Worm (Caenorhabditis elegans) whole organism, midembryonic: ENCODE results near the gene tbc-18.

ENCODE experiments used
- flt-1 ChIP-seq: fragments of 200-800 bp; sonication (Bioruptor generic); IDR thresholded peaks from 2 replicates; pipeline ENCODE4 v1.3.6; 2022; ENCODE audit warnings: missing genetic modification characterization, missing compliant biosample characterization
- tab-1 ChIP-seq: fragments of 200-800 bp; sonication (Bioruptor generic); IDR thresholded peaks from 2 replicates; pipeline ENCODE4 v1.3.6; 2022; ENCODE audit warnings: missing genetic modification characterization, missing compliant biosample characterization
- ztf-29 ChIP-seq: fragments of 200-800 bp; sonication (Bioruptor generic); IDR thresholded peaks from 2 replicates; pipeline ENCODE4 v1.3.6; 2022; ENCODE audit warnings: missing genetic modification reagents, missing genetic modification characterization, missing compliant biosample characterization

ce11 chrX:8426160-8426712 is 47.9 kb downstream of the tbc-18 start:
- no peak for TF ChIP-seq flt-1 (GFP tag; lab: Robert Waterston, UW)
- TF ChIP-seq tab-1, result no peak
- no peak for TF ChIP-seq ztf-29 (GFP tag; lab: Robert Waterston, UW)
